Fruit fly (Drosophila melanogaster) whole organism, prepupa: ENCODE results near the gene Iyd.

Experiments used
- Blimp-1 ChIP-seq: fragments of 200-800 bp; sonication (Bioruptor generic); optimal IDR thresholded peaks from 3 replicates; lab custom pipeline; 2017; ENCODE audit warnings: missing biosample characterization, missing genetic modification characterization, mild to moderate bottlenecking, moderate library complexity, missing genetic modification reagents
- CG10631 ChIP-seq: fragments of 200-800 bp; sonication (Bioruptor generic); optimal IDR thresholded peaks from 2 replicates; lab custom pipeline; 2016; ENCODE audit warnings: missing biosample characterization, missing genetic modification characterization
- CG11294 ChIP-seq: fragments of 200-800 bp; sonication (Bioruptor generic); IDR thresholded peaks from 2 replicates; pipeline ENCODE4 v1.3.6; 2022; ENCODE audit warnings: missing biosample characterization, missing genetic modification characterization
- CG11762 ChIP-seq: fragments of 200-800 bp; sonication (Bioruptor generic); optimal IDR thresholded peaks from 3 replicates; lab custom pipeline; 2016; ENCODE audit warnings: missing biosample characterization, missing genetic modification characterization; ENCODE audit not compliant: insufficient read depth
- CG11902 ChIP-seq: fragments of 200-800 bp; sonication (Bioruptor generic); optimal IDR thresholded peaks from 3 replicates; lab custom pipeline; 2016; ENCODE audit warnings: missing biosample characterization, missing genetic modification characterization
- CG15336 ChIP-seq: fragments of 200-800 bp; sonication (Bioruptor generic); IDR thresholded peaks from 2 replicates; pipeline ENCODE4 v1.3.6; 2022; ENCODE audit warnings: missing biosample characterization, missing genetic modification characterization
- CG3032 ChIP-seq: fragments of 200-800 bp; optimal IDR thresholded peaks from 2 replicates; lab custom pipeline; 2019; ENCODE audit warnings: missing biosample characterization, mild to moderate bottlenecking, missing genetic modification characterization, moderate library complexity
- CG31627 ChIP-seq: fragments of 200-800 bp; sonication (Bioruptor generic); optimal IDR thresholded peaks from 3 replicates; lab custom pipeline; 2016; ENCODE audit warnings: missing biosample characterization, missing genetic modification characterization
- CG32006 ChIP-seq: fragments of 200-800 bp; sonication (Bioruptor generic); optimal IDR thresholded peaks from 3 replicates; lab custom pipeline; 2017; ENCODE audit warnings: missing biosample characterization, mild to moderate bottlenecking, missing genetic modification characterization
- CG3919 ChIP-seq: fragments of 200-800 bp; sonication (Bioruptor generic); optimal IDR thresholded peaks from 3 replicates; lab custom pipeline; 2016; ENCODE audit warnings: missing biosample characterization, missing genetic modification characterization
- CG4318 ChIP-seq: fragments of 200-800 bp; sonication (Bioruptor generic); optimal IDR thresholded peaks from 3 replicates; lab custom pipeline; 2017; ENCODE audit warnings: missing biosample characterization, mild to moderate bottlenecking, missing genetic modification characterization
- CG6808 ChIP-seq: fragments of 200-800 bp; sonication (Bioruptor generic); optimal IDR thresholded peaks from 3 replicates; lab custom pipeline; 2017; ENCODE audit warnings: missing biosample characterization, missing genetic modification characterization, mild to moderate bottlenecking, moderate library complexity, missing genetic modification reagents
- CG6854 ChIP-seq: fragments of 200-800 bp; sonication (Bioruptor generic); optimal IDR thresholded peaks from 2 replicates; lab custom pipeline; 2017; ENCODE audit warnings: missing biosample characterization, mild to moderate bottlenecking, missing genetic modification characterization
- CG7368 ChIP-seq: fragments of 200-800 bp; sonication (Bioruptor generic); optimal IDR thresholded peaks from 3 replicates; lab custom pipeline; 2016; ENCODE audit warnings: missing biosample characterization, missing genetic modification characterization
- CG8119 ChIP-seq: fragments of 200-800 bp; sonication (Bioruptor generic); IDR thresholded peaks from 3 replicates; pipeline ENCODE4 v1.3.6; 2022; ENCODE audit warnings: missing biosample characterization, missing genetic modification characterization
- CG9139 ChIP-seq: fragments of 200-800 bp; sonication (Bioruptor generic); optimal IDR thresholded peaks from 3 replicates; lab custom pipeline; 2017; ENCODE audit warnings: missing biosample characterization, mild to moderate bottlenecking, missing genetic modification characterization
- Ets96B ChIP-seq: fragments of 200-800 bp; optimal IDR thresholded peaks from 2 replicates; lab custom pipeline; 2019; ENCODE audit warnings: missing biosample characterization, mild to moderate bottlenecking, missing genetic modification characterization, moderate library complexity
- Hr38 ChIP-seq: sonication (Bioruptor generic); optimal IDR thresholded peaks from 2 replicates; lab custom pipeline; 2016; ENCODE audit warnings: missing biosample characterization, missing genetic modification characterization
- Hr39 ChIP-seq: fragments of 200-800 bp; sonication (Bioruptor generic); optimal IDR thresholded peaks from 2 replicates; lab custom pipeline; 2016; ENCODE audit warnings: missing biosample characterization, missing genetic modification characterization
- Met ChIP-seq: fragments of 200-800 bp; sonication (Bioruptor generic); optimal IDR thresholded peaks from 3 replicates; lab custom pipeline; 2016; ENCODE audit warnings: missing biosample characterization, missing genetic modification characterization
- Smox ChIP-seq: fragments of 200-800 bp; sonication (Bioruptor generic); optimal IDR thresholded peaks from 3 replicates; lab custom pipeline; 2016; ENCODE audit warnings: missing biosample characterization, missing genetic modification characterization
- Sox102F ChIP-seq: fragments of 200-800 bp; sonication (Bioruptor generic); optimal IDR thresholded peaks from 2 replicates; lab custom pipeline; 2016; ENCODE audit warnings: missing biosample characterization, mild to moderate bottlenecking, missing genetic modification characterization
- Sox14 ChIP-seq: fragments of 200-800 bp; sonication (Bioruptor generic); optimal IDR thresholded peaks from 3 replicates; lab custom pipeline; 2016; ENCODE audit warnings: missing biosample characterization, missing genetic modification characterization
- Sox15 ChIP-seq: fragments of 200-800 bp; sonication (Bioruptor generic); optimal IDR thresholded peaks from 3 replicates; lab custom pipeline; 2016; ENCODE audit warnings: missing biosample characterization, missing genetic modification characterization
- achi ChIP-seq: fragments of 200-800 bp; sonication (Bioruptor generic); optimal IDR thresholded peaks from 3 replicates; lab custom pipeline; 2016; ENCODE audit warnings: missing biosample characterization, missing genetic modification characterization
- acj6 ChIP-seq: fragments of 200-800 bp; sonication (Bioruptor generic); optimal IDR thresholded peaks from 3 replicates; lab custom pipeline; 2016; ENCODE audit warnings: missing biosample characterization, missing genetic modification characterization
- dsx ChIP-seq: fragments of 200-800 bp; optimal IDR thresholded peaks from 3 replicates; lab custom pipeline; 2019; ENCODE audit warnings: missing biosample characterization, mild to moderate bottlenecking, missing genetic modification characterization, moderate library complexity; ENCODE audit not compliant: poor library complexity, severe bottlenecking
- eg ChIP-seq: fragments of 200-800 bp; sonication (Bioruptor generic); IDR thresholded peaks from 3 replicates; pipeline ENCODE4 v1.3.6; 2022; ENCODE audit warnings: missing biosample characterization, missing genetic modification characterization
- esn ChIP-seq: fragments of 200-800 bp; sonication (Bioruptor generic); optimal IDR thresholded peaks from 2 replicates; lab custom pipeline; 2016; ENCODE audit warnings: missing biosample characterization, mild to moderate bottlenecking, missing genetic modification characterization, moderate library complexity
- fd59A ChIP-seq: fragments of 200-800 bp; sonication (Bioruptor generic); optimal IDR thresholded peaks from 2 replicates; lab custom pipeline; 2017; ENCODE audit warnings: missing biosample characterization, mild to moderate bottlenecking, missing genetic modification characterization, missing genetic modification reagents
- fkh ChIP-seq: fragments of 200-800 bp; sonication (Bioruptor generic); optimal IDR thresholded peaks from 3 replicates; lab custom pipeline; 2017; ENCODE audit warnings: missing biosample characterization, mild to moderate bottlenecking, missing genetic modification characterization, moderate library complexity
- lz ChIP-seq: fragments of 200-800 bp; sonication (Bioruptor generic); optimal IDR thresholded peaks from 3 replicates; lab custom pipeline; 2016; ENCODE audit warnings: missing biosample characterization, missing genetic modification characterization
- pdm3 ChIP-seq: fragments of 200-800 bp; sonication (Bioruptor generic); optimal IDR thresholded peaks from 3 replicates; lab custom pipeline; 2016; ENCODE audit warnings: missing biosample characterization, missing genetic modification characterization
- topi ChIP-seq: fragments of 200-800 bp; sonication (Bioruptor generic); optimal IDR thresholded peaks from 3 replicates; lab custom pipeline; 2016; ENCODE audit warnings: missing biosample characterization, missing genetic modification characterization
- vri ChIP-seq: fragments of 200-800 bp; sonication (Bioruptor generic); optimal IDR thresholded peaks from 3 replicates; lab custom pipeline; 2016; ENCODE audit warnings: missing biosample characterization, mild to moderate bottlenecking, missing genetic modification characterization

The Iyd gene

dm6 chr3L:11107935-11108334, 11.9 kb upstream of the Iyd start, which contains the start of gene CG12522:
Gene CG12522, plus strand, starts transcription at chr3L:11108235.
- TF ChIP-seq CG8119 (GFP tag; lab: Robert Waterston, UW) (no peak), eg (GFP tag; lab: Robert Waterston, UW) (no peak), Met (GFP tag; lab: Kevin White, UChicago) (no peak), CG11762 (GFP tag; lab: Kevin White, UChicago) (no peak), CG3919 (GFP tag; lab: Kevin White, UChicago) (no peak)

dm6 chr3L:11107432-11107831, 11.4 kb upstream of the Iyd start, which contains the start of gene CG32073:
Gene CG32073, minus strand, starts transcription at chr3L:11107582.
- TF ChIP-seq CG11902 (GFP tag; lab: Kevin White, UChicago) (no peak), fkh (GFP tag; lab: Kevin White, UChicago) (no peak), CG32006 (no peak), acj6 (GFP tag; lab: Kevin White, UChicago) (no peak), Blimp-1 (GFP tag; lab: Kevin White, UChicago) (no peak), CG4318 (GFP tag; lab: Kevin White, UChicago) (no peak), CG7368 (GFP tag; lab: Kevin White, UChicago) (no peak), Sox102F (no peak), Hr39 (GFP tag; lab: Kevin White, UChicago) (no peak), vri (GFP tag; lab: Kevin White, UChicago) (no peak), CG6808 (GFP tag; lab: Kevin White, UChicago) (no peak), CG11294 (no peak), Sox14 (GFP tag; lab: Kevin White, UChicago) (no peak), CG31627 (GFP tag; lab: Kevin White, UChicago) (no peak), pdm3 (no peak), lz (GFP tag; lab: Kevin White, UChicago) (no peak), fd59A (GFP tag; lab: Kevin White, UChicago) (no peak), dsx (GFP tag; lab: Kevin White, UChicago) (no peak)

dm6 chr3L:11103773-11104172, 7.7 kb upstream of the Iyd start, which contains the start of gene CG32071:
Gene CG32071, minus strand, starts transcription at chr3L:11103873.
- TF ChIP-seq Hr38 (no peak), CG8119 (GFP tag; lab: Robert Waterston, UW) (no peak), topi (GFP tag; lab: Kevin White, UChicago) (no peak), achi (no peak), lz (GFP tag; lab: Kevin White, UChicago) (no peak), CG15336 (GFP tag; lab: Robert Waterston, UW) (no peak), CG6854 (GFP tag; lab: Kevin White, UChicago) (no peak), CG31627 (GFP tag; lab: Kevin White, UChicago) (no peak), Sox15 (GFP tag; lab: Kevin White, UChicago) (no peak), esn (GFP tag; lab: Kevin White, UChicago) (no peak), Smox (GFP tag; lab: Kevin White, UChicago) (no peak), CG6808 (GFP tag; lab: Kevin White, UChicago) (no peak), CG10631 (GFP tag; lab: Kevin White, UChicago) (no peak)

dm6 chr3L:11102930-11103329, 6.9 kb upstream of the Iyd start, which contains the start of gene Elo68alpha:
Gene Elo68alpha, minus strand, starts transcription at chr3L:11103030.
- TF ChIP-seq CG3032 (tag; lab: Kevin White, UChicago) (no peak), Ets96B (tag; lab: Kevin White, UChicago) (no peak), CG9139 (no peak), acj6 (GFP tag; lab: Kevin White, UChicago) (no peak), CG3919 (GFP tag; lab: Kevin White, UChicago) (no peak), CG4318 (GFP tag; lab: Kevin White, UChicago) (no peak)
